Worm (Caenorhabditis elegans) whole organism, L4 larva: ENCODE data around the gene shc-2.

ENCODE experiments used
- R02D3.7 ChIP-seq: fragments of 150-350 bp; sonication (generic microtip); optimal IDR thresholded peaks from 3 replicates; lab custom pipeline; 2014; ENCODE audit warnings: missing biosample characterization, missing genetic modification characterization
- T20F7.1 ChIP-seq: fragments of 200-800 bp; sonication (Bioruptor generic); optimal IDR thresholded peaks from 2 replicates; lab custom pipeline; 2018; ENCODE audit warnings: mild to moderate bottlenecking, missing genetic modification characterization, missing compliant biosample characterization
- aly-2 ChIP-seq: sonication (generic microtip); optimal IDR thresholded peaks from 2 replicates; lab custom pipeline; 2018; ENCODE audit warnings: missing biosample characterization, missing genetic modification characterization
- ces-1 ChIP-seq: fragments of 150-350 bp; sonication (generic microtip); optimal IDR thresholded peaks from 4 replicates; lab custom pipeline; 2014; ENCODE audit warnings: missing biosample characterization, missing genetic modification reagents, missing genetic modification characterization
- lim-7 ChIP-seq: fragments of 200-800 bp; sonication (Bioruptor generic); IDR thresholded peaks from 2 replicates; pipeline ENCODE4 v1.3.6; 2022; ENCODE audit warnings: missing genetic modification characterization, missing compliant biosample characterization
- lsy-2 ChIP-seq, 2 experiments: fragments of 150-350 bp in 1 of 2; sonication (generic microtip) in 1 of 2; optimal IDR thresholded peaks; 2 replicates each; lab custom pipeline; 2014 to 2017; ENCODE audit warnings: missing biosample characterization in 2 of 2, missing genetic modification characterization in 2 of 2
- mep-1 ChIP-seq: fragments of 150-350 bp; sonication (generic microtip); optimal IDR thresholded peaks from 3 replicates; lab custom pipeline; 2014; ENCODE audit warnings: missing biosample characterization, missing genetic modification characterization
- mes-2 ChIP-seq: sonication (generic microtip); optimal IDR thresholded peaks from 2 replicates; lab custom pipeline; 2016; ENCODE audit warnings: missing genotype, mild to moderate bottlenecking, missing genetic modification characterization, missing compliant biosample characterization; ENCODE audit not compliant: poor library complexity, severe bottlenecking
- nhr-28 ChIP-seq: fragments of 150-350 bp; optimal IDR thresholded peaks from 2 replicates; lab custom pipeline; 2014; ENCODE audit warnings: missing biosample characterization, missing genetic modification characterization
- spr-1 ChIP-seq: sonication (generic microtip); optimal IDR thresholded peaks from 2 replicates; lab custom pipeline; 2016; ENCODE audit warnings: mild to moderate bottlenecking, missing genetic modification characterization, missing compliant biosample characterization
- zag-1 ChIP-seq: fragments of 150-350 bp; optimal IDR thresholded peaks from 2 replicates; lab custom pipeline; 2014; ENCODE audit warnings: missing biosample characterization, missing genetic modification characterization

- TF ChIP-seq T20F7.1 (GFP tag; lab: Kevin White, UChicago) (no peak), lim-7 (no peak), lsy-2 (tag; optimal IDR thresholded peaks at IDR 0.05; lab: Kevin White, UChicago) (no peak), aly-2 (tag; lab: Kevin White, UChicago) (no peak), mes-2 (tag; lab: Kevin White, UChicago) (no peak), nhr-28 (no peak), zag-1 (tag; lab: Kevin White, UChicago) (no peak), spr-1 (tag; lab: Kevin White, UChicago) (no peak), ces-1 (GFP tag; lab: Kevin White, UChicago) (no peak), mep-1 (tag; lab: Kevin White, UChicago) (no peak), R02D3.7 (tag; lab: Kevin White, UChicago) (no peak)
Measured at ce11 chrII:5027952-5028351, 59.0 kb downstream of the shc-2 start.
